Fruit fly (Drosophila melanogaster) whole organism, wandering third instar larva: ENCODE results near the gene slpr.
A peak's percentile ranks its signal among the peaks of the same experiment; 100 is the strongest.

Experiments used
- Abd-B ChIP-seq: fragments of >200 bp; optimal IDR thresholded peaks from 2 replicates; lab custom pipeline; 2017; ENCODE audit warnings: missing biosample characterization, missing genetic modification characterization
- CG32264 ChIP-seq: fragments of 200-800 bp; sonication (Bioruptor generic); optimal IDR thresholded peaks from 2 replicates; lab custom pipeline; 2016; ENCODE audit warnings: missing biosample characterization, missing genetic modification characterization
- CrebA ChIP-seq: fragments of 200-800 bp; sonication (Bioruptor generic); optimal IDR thresholded peaks from 2 replicates; lab custom pipeline; 2016; ENCODE audit warnings: missing biosample characterization, mild to moderate bottlenecking, missing genetic modification characterization, borderline replicate concordance
- Dfd ChIP-seq: fragments of >200 bp; optimal IDR thresholded peaks from 2 replicates; lab custom pipeline; 2017; ENCODE audit warnings: missing biosample characterization, missing genetic modification characterization
- Dif ChIP-seq: fragments of 200-275, 200-300 bp; sonication (Bioruptor generic); optimal IDR thresholded peaks from 2 replicates; lab custom pipeline; 2018; ENCODE audit warnings: missing biosample characterization, missing genetic modification characterization; ENCODE audit not compliant: partially characterized antibody
- GATAd ChIP-seq: sonication (Bioruptor generic); optimal IDR thresholded peaks from 2 replicates; lab custom pipeline; 2016; ENCODE audit warnings: missing biosample characterization, missing genetic modification characterization
- HLH106 ChIP-seq: fragments of 200-800 bp; optimal IDR thresholded peaks from 3 replicates; lab custom pipeline; 2019; ENCODE audit warnings: missing biosample characterization, mild to moderate bottlenecking, missing genetic modification characterization, moderate library complexity
- Hnf4 ChIP-seq: fragments of 200-800 bp; sonication (Bioruptor generic); optimal IDR thresholded peaks from 2 replicates; lab custom pipeline; 2016; ENCODE audit warnings: missing biosample characterization, mild to moderate bottlenecking, missing genetic modification characterization
- Hr83 ChIP-seq: fragments of 200-300 bp; sonication (Bioruptor generic); optimal IDR thresholded peaks from 2 replicates; lab custom pipeline; 2016; ENCODE audit warnings: missing biosample characterization, mild to moderate bottlenecking, missing genetic modification characterization, moderate library complexity; ENCODE audit not compliant: poor library complexity, severe bottlenecking
- Jra ChIP-seq: sonication (Bioruptor generic); optimal IDR thresholded peaks from 2 replicates; lab custom pipeline; 2016; ENCODE audit warnings: missing biosample characterization, missing genetic modification characterization
- Mio ChIP-seq: sonication (Bioruptor generic); optimal IDR thresholded peaks from 2 replicates; lab custom pipeline; 2016; ENCODE audit warnings: missing biosample characterization, missing genetic modification characterization
- Myc ChIP-seq: fragments of >200 bp; optimal IDR thresholded peaks from 2 replicates; lab custom pipeline; 2017
- N ChIP-seq: fragments of >200 bp; optimal IDR thresholded peaks from 2 replicates; lab custom pipeline; 2018; ENCODE audit warnings: missing biosample characterization, missing external identifiers, missing genetic modification characterization
- OdsH ChIP-seq: fragments of 200-800 bp; sonication (Bioruptor generic); optimal IDR thresholded peaks from 2 replicates; lab custom pipeline; 2016; ENCODE audit warnings: missing biosample characterization, mild to moderate bottlenecking, missing genetic modification characterization
- Rel ChIP-seq, 2 experiments: fragments of 200-800 bp; sonication (Bioruptor generic) in 1 of 2; optimal IDR thresholded peaks; 2 replicates in 1 of 2; 3 replicates in 1 of 2; lab custom pipeline; 2016 to 2019; ENCODE audit warnings: mild to moderate bottlenecking in 2 of 2, missing biosample characterization in 2 of 2, missing genetic modification characterization in 2 of 2, moderate library complexity in 1 of 2
- Sp1 ChIP-seq: fragments of 200-800 bp; sonication (Bioruptor generic); optimal IDR thresholded peaks from 3 replicates; lab custom pipeline; 2019; ENCODE audit warnings: missing biosample characterization, mild to moderate bottlenecking, missing genetic modification characterization, moderate library complexity
- Vsx2 ChIP-seq: fragments of 200-300, 225-300 bp; sonication (Bioruptor generic); optimal IDR thresholded peaks from 2 replicates; lab custom pipeline; 2018; ENCODE audit warnings: missing biosample characterization, missing genetic modification characterization; ENCODE audit not compliant: partially characterized antibody
- br ChIP-seq: fragments of 200-800 bp; sonication (Bioruptor generic); optimal IDR thresholded peaks from 2 replicates; lab custom pipeline; 2016; ENCODE audit warnings: missing biosample characterization, missing genetic modification characterization
- brk ChIP-seq: fragments of 200-800 bp; sonication (Bioruptor generic); optimal IDR thresholded peaks from 2 replicates; lab custom pipeline; 2016; ENCODE audit warnings: missing biosample characterization, mild to moderate bottlenecking, missing genetic modification characterization
- dl ChIP-seq, 2 experiments: fragments of 175-275, 200-275 bp in 1 of 2; fragments of 200-275 bp in 1 of 2; sonication (Bioruptor generic); optimal IDR thresholded peaks; lab custom pipeline; 2018; ENCODE audit warnings: mild to moderate bottlenecking in 2 of 2, missing biosample characterization in 2 of 2, missing genetic modification characterization in 2 of 2, moderate library complexity in 2 of 2; ENCODE audit not compliant: partially characterized antibody in 2 of 2, insufficient read depth in 1 of 2
- dmrt93B ChIP-seq: fragments of 200-800 bp; sonication (Bioruptor generic); optimal IDR thresholded peaks from 2 replicates; lab custom pipeline; 2018; ENCODE audit warnings: missing biosample characterization, mild to moderate bottlenecking, missing genetic modification characterization
- ey ChIP-seq: fragments of 200-800 bp; sonication (Bioruptor generic); optimal IDR thresholded peaks from 2 replicates; lab custom pipeline; 2016; ENCODE audit warnings: missing biosample characterization, missing genetic modification characterization
- foxo ChIP-seq, 2 experiments: fragments of 200-800 bp; sonication (Bioruptor generic); optimal IDR thresholded peaks; 2 replicates in 1 of 2; 3 replicates in 1 of 2; lab custom pipeline; 2016 to 2017; ENCODE audit warnings: missing biosample characterization in 2 of 2, missing genetic modification characterization in 2 of 2
- fru ChIP-seq: fragments of 200-800 bp; sonication (Bioruptor generic); optimal IDR thresholded peaks from 3 replicates; lab custom pipeline; 2016; ENCODE audit warnings: missing biosample characterization, mild to moderate bottlenecking, missing genetic modification characterization
- lola ChIP-seq: fragments of >200 bp; optimal IDR thresholded peaks from 2 replicates; lab custom pipeline; 2017; ENCODE audit warnings: missing biosample characterization, missing genetic modification characterization
- pan ChIP-seq: fragments of >200 bp; optimal IDR thresholded peaks from 2 replicates; lab custom pipeline; 2017
- psq ChIP-seq: fragments of 200-800 bp; sonication (Bioruptor generic); optimal IDR thresholded peaks from 3 replicates; lab custom pipeline; 2017; ENCODE audit warnings: missing biosample characterization, mild to moderate bottlenecking, missing genetic modification characterization, moderate library complexity
- rgr ChIP-seq: fragments of 200-800 bp; sonication (Bioruptor generic); optimal IDR thresholded peaks from 3 replicates; lab custom pipeline; 2016; ENCODE audit warnings: missing biosample characterization, mild to moderate bottlenecking, missing genetic modification characterization
- sv ChIP-seq: fragments of 200-800 bp; sonication (Bioruptor generic); optimal IDR thresholded peaks from 3 replicates; lab custom pipeline; 2016; ENCODE audit warnings: missing biosample characterization, missing genetic modification characterization
- tai ChIP-seq: sonication (Bioruptor generic); optimal IDR thresholded peaks from 2 replicates; lab custom pipeline; 2016; ENCODE audit warnings: missing biosample characterization, missing genetic modification characterization
- woc ChIP-seq: sonication (Bioruptor generic); optimal IDR thresholded peaks from 2 replicates; lab custom pipeline; 2016; ENCODE audit warnings: missing biosample characterization, mild to moderate bottlenecking, missing genetic modification characterization

slpr gene

DNA sequence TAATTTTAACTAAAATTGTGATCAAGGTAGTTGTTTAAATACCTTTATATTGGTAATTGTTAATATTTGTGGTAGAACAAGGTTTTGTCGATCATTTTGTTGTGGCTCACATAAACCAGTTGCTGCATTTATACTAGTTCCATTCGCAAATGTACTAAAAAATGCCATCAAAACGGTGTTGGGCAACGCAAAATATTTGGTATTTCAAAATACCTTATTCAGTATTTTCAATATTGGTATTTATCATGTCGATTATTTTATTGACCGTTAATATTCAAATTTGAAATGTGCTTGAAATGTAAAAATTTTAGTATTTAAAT lies at the start of gene slpr:
Gene slpr, minus strand, starts transcription at position 156 of the 320 bp plus-strand sequence.
- TF ChIP-seq GATAd = no peak
- no peak for TF ChIP-seq Dfd (GFP tag; lab: Kevin White, UChicago)
- TF ChIP-seq dmrt93B (GFP tag; lab: Kevin White, UChicago) = no peak
- TF ChIP-seq Abd-B (GFP tag; lab: Kevin White, UChicago) = no peak
- no peak for TF ChIP-seq br
- no peak for TF ChIP-seq brk (GFP tag; lab: Kevin White, UChicago)

DNA sequence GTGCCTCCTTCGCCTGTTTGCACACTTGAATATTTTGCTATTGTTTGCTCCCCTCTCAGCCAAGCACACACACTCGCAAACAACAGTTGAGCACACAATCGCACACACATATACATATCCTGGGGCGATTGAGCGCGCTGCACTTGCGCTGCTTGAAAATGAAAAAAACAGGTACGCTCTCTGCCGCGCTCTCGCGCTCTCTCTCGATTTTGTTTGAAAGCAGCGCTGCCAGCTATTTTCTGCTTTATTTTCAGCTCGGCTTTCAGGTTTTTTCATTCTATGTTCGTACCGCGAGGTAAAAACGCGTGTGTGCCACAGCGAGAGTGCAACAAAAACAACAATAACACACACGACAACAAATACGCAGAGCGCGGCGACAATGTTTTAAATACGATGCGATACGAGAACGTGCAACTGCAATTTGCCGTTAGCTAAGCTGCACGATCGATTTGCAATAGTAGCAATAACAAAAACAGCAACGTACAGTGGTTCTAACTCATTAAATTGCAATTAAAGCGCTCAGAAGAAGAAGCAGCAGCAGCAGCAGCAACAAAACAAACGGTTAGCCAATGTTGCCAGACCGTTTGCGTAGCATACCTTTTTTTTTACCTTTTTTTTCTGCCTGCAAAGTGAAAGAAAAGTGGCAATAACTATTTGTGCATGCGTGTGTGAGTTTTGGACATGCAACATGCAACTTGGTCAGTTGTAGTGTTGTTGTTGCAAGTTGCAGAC lies 39.0 kb upstream of the slpr start:
- peak; percentile 58 for TF ChIP-seq Dif (GFP tag; lab: Kevin White, UChicago)
- no peak for TF ChIP-seq Hnf4 (GFP tag; lab: Kevin White, UChicago)
- TF ChIP-seq tai (GFP tag; lab: Kevin White, UChicago) = no peak
- TF ChIP-seq Dfd (GFP tag; lab: Kevin White, UChicago) = peak; percentile 27
- no peak for TF ChIP-seq foxo (GFP tag; optimal IDR thresholded peaks at IDR 0.05; lab: Kevin White, UChicago)
- TF ChIP-seq lola (GFP tag; lab: Kevin White, UChicago) = no peak
- no peak for TF ChIP-seq sv
- TF ChIP-seq fru (GFP tag; lab: Kevin White, UChicago) = no peak
- no peak for TF ChIP-seq pan (lab: Kevin White, UChicago)
- no peak for TF ChIP-seq Sp1 (GFP tag; lab: Kevin White, UChicago)
- no peak for TF ChIP-seq N (GFP tag; lab: Kevin White, UChicago)

DNA sequence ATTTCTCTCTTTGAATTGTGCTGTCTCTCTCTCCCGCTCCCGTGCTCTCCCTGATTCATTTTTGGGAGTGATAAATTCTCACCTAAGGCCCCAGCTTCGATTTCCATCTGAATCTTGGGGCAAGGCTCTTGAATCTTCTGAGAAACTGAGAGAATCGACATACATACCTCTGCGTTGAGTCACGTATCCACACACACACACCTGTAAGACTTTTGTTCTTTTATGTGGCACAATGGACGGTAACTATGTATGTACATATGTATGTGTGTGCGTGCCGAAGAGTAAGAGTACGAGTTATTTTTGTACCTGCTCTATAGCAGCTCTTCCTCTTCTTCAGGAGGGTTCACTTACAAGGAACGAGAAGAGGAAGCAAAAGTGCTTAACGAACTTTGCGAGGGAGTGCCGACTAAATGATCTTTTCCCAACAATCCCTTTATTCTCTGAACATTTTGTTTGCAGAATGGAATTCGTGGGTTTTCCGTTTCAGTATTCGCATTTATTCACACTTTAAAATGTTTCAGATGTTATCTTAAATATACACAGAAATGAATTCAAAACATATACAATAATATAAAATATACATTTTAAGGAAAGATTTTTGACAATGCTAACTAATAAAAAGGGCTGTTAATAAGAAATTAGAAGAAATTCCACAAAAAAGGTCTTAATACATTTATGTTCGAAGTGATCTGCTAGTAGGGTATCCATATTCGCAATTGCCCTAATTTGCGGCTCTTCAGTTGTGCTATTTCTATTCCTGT lies 38.3 kb upstream of the slpr start:
- TF ChIP-seq pan (lab: Kevin White, UChicago) (no peak), rgr (GFP tag; lab: Kevin White, UChicago) (peak; percentile 11), woc (GFP tag; lab: Kevin White, UChicago) (no peak), tai (GFP tag; lab: Kevin White, UChicago) (no peak), Myc (no peak), GATAd (no peak), Mio (GFP tag; lab: Kevin White, UChicago) (no peak), foxo (GFP tag; optimal IDR thresholded peaks at IDR 0.05; lab: Kevin White, UChicago) (peak in 1 of 2 experiments; percentile 32), dl (GFP tag; optimal IDR thresholded peaks at IDR 0.05; lab: Kevin White, UChicago; ENCODE audit: insufficient read depth in 1 of 2, partially characterized antibody in 2 of 2) (peak in 1 of 2 experiments; percentile 48), CG32264 (GFP tag; lab: Kevin White, UChicago) (no peak), Dfd (GFP tag; lab: Kevin White, UChicago) (no peak), HLH106 (tag; lab: Kevin White, UChicago) (peak; percentile 31), brk (GFP tag; lab: Kevin White, UChicago) (no peak), sv (no peak), ey (GFP tag; lab: Kevin White, UChicago) (peak; percentile 11), Jra (peak; percentile 30), OdsH (GFP tag; lab: Kevin White, UChicago) (peak; percentile 33), CrebA (GFP tag; lab: Kevin White, UChicago) (peak; percentile 6), Hr83 (no peak), psq (GFP tag; lab: Kevin White, UChicago) (peak; percentile 44)

DNA sequence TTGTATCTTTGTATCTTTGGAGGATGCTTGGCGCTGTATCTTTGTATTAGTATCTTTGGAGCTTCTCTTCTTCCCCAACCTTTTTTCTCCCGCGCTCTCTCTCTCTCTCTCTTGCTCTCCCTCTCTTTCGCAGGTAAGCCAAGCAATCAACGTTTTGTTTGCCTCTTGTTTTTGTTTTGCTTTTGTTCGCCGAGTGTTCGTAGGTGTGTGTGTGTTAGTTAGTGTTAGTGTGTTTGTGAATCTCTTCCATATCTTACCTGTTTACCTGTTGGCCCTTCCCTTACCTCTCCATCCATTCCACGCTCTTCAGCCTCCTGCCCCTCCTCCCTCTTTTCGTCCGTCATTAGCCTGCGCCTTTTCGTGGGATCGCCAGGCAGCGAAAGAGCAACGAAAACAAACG lies 37.0 kb upstream of the slpr start:
- peak; percentile 53 for TF ChIP-seq Dif (GFP tag; lab: Kevin White, UChicago)
- TF ChIP-seq br = peak; percentile 28
- no peak for TF ChIP-seq Hnf4 (GFP tag; lab: Kevin White, UChicago)
- TF ChIP-seq Rel (GFP tag; optimal IDR thresholded peaks at IDR 0.05; lab: Kevin White, UChicago) = peak; percentile 51
- no peak for TF ChIP-seq Rel (tag; optimal IDR thresholded peaks at IDR 0.05; lab: Kevin White, UChicago)
- TF ChIP-seq Vsx2 (GFP tag; lab: Kevin White, UChicago) = peak; percentile 77
- TF ChIP-seq psq (GFP tag; lab: Kevin White, UChicago) = peak; percentile 92
- TF ChIP-seq dl (GFP tag; optimal IDR thresholded peaks at IDR 0.05; lab: Kevin White, UChicago; ENCODE audit: insufficient read depth in 1 of 2, partially characterized antibody in 2 of 2) = peak in 1 of 2 experiments; percentile 66
- TF ChIP-seq CrebA (GFP tag; lab: Kevin White, UChicago) = no peak
- no peak for TF ChIP-seq woc (GFP tag; lab: Kevin White, UChicago)
